Worm (Caenorhabditis elegans): ENCODE results near the gene zyx-1.

DNA sequence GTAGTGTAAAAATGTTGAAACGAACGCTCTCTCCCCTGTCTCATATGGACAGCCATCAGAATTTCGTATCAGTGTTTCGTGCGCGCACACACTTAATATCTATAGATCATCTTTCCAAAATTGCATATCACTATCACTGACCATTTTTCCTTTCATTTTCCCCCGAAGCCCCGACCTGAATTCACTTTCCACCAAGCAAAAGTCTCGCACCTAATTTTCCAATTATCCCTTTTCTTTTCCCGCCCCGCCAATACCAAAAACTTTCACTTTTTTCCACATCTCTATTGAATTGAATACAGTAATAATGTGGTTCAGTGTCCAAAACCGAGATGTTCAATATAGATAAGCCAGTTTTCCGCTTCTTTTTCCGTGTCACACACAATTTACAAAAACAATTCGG lies 3.3 kb upstream of the zyx-1 start:
- no peak for TF ChIP-seq ceh-91 (GFP tag; IDR thresholded peaks at IDR 0.05)
- no peak for TF ChIP-seq pha-4 (tag; optimal IDR thresholded peaks at IDR 0.05)
- no peak for TF ChIP-seq ztf-28 (GFP tag; IDR thresholded peaks at IDR 0.05)
- TF ChIP-seq mel-28 (tag; optimal IDR thresholded peaks at IDR 0.05; ENCODE audit: borderline replicate concordance): no peak
- no peak for TF ChIP-seq ccch-3 (GFP tag; optimal IDR thresholded peaks at IDR 0.05)
- no peak for TF ChIP-seq unc-62 (GFP tag; optimal IDR thresholded peaks at IDR 0.05)
- TF ChIP-seq ama-1 (optimal IDR thresholded peaks at IDR 0.05): no peak
- TF ChIP-seq ama-1 (GFP tag; optimal IDR thresholded peaks at IDR 0.05): no peak
- no peak for TF ChIP-seq lin-35 (GFP tag; optimal IDR thresholded peaks at IDR 0.05)
- TF ChIP-seq let-607 (tag; optimal IDR thresholded peaks at IDR 0.05): no peak
- no peak for TF ChIP-seq nfya-1 (tag; optimal IDR thresholded peaks at IDR 0.05; ENCODE audit: borderline replicate concordance, insufficient read depth)
- TF ChIP-seq lsy-27 (tag; optimal IDR thresholded peaks at IDR 0.05; ENCODE audit: borderline replicate concordance, insufficient read depth): no peak
- TF ChIP-seq B0019.2 (GFP tag; conservative IDR thresholded peaks at IDR 0.05): no peak

Measured in whole organism, young adult.